Worm (Caenorhabditis elegans) whole organism, L4 larva: ENCODE measurements around the gene Y53F4B.26.

Experiments used
- ama-1 ChIP-seq: fragments of 150-350 bp; optimal IDR thresholded peaks from 2 replicates; lab custom pipeline; 2014; ENCODE audit warnings: inconsistent platforms, mixed read lengths
- ceh-82 ChIP-seq: sonication (generic microtip); optimal IDR thresholded peaks from 2 replicates; lab custom pipeline; 2017; ENCODE audit warnings: missing biosample characterization, missing genetic modification characterization
- ctbp-1 ChIP-seq: fragments of 200-800 bp; sonication (Bioruptor generic); IDR thresholded peaks from 2 replicates; pipeline ENCODE4 v1.3.6; 2022; ENCODE audit warnings: missing genetic modification reagents, missing genetic modification characterization, missing compliant biosample characterization
- daf-19 ChIP-seq: fragments of 200-800 bp; sonication (Bioruptor generic); conservative IDR thresholded peaks from 2 replicates; pipeline ENCODE4 v1.3.6; 2022; ENCODE audit warnings: missing genetic modification characterization, missing compliant biosample characterization
- fkh-10 ChIP-seq: fragments of 150-350 bp; optimal IDR thresholded peaks from 2 replicates; lab custom pipeline; 2014; ENCODE audit warnings: missing biosample characterization, missing genetic modification reagents, missing genetic modification characterization
- lin-39 ChIP-seq: fragments of 150-350 bp; optimal IDR thresholded peaks from 2 replicates; lab custom pipeline; 2014; ENCODE audit warnings: missing biosample characterization, missing genetic modification reagents, missing genetic modification characterization
- madf-9 ChIP-seq: fragments of 200-800 bp; sonication (Bioruptor generic); conservative IDR thresholded peaks from 2 replicates; pipeline ENCODE4 v1.3.6; 2022; ENCODE audit warnings: missing genetic modification reagents, missing genetic modification characterization, missing compliant biosample characterization
- mdl-1 ChIP-seq, 2 experiments: fragments of 150-350 bp in 1 of 2; sonication (generic microtip) in 1 of 2; optimal IDR thresholded peaks; 2 replicates each; lab custom pipeline; 2014 to 2017; ENCODE audit warnings: missing biosample characterization in 2 of 2, missing genetic modification characterization in 2 of 2
- nhr-11 ChIP-seq: fragments of 150-350 bp; optimal IDR thresholded peaks from 2 replicates; lab custom pipeline; 2014; ENCODE audit warnings: missing biosample characterization, missing genetic modification characterization
- rbr-2 ChIP-seq: sonication (generic microtip); optimal IDR thresholded peaks from 2 replicates; lab custom pipeline; 2016; ENCODE audit warnings: missing genotype, missing genetic modification characterization, missing compliant biosample characterization
- snpc-4 ChIP-seq: fragments of 150-350 bp; optimal IDR thresholded peaks from 2 replicates; lab custom pipeline; 2014; ENCODE audit warnings: missing biosample characterization, missing genetic modification characterization
- unc-62 ChIP-seq, 3 experiments: fragments of 150-350 bp in 1 of 3; sonication (generic microtip); optimal IDR thresholded peaks in 2 of 3; peaks in 1 of 3; 1 replicate in 1 of 3; 2 replicates in 2 of 3; lab custom pipeline; 2014 to 2017; ENCODE audit warnings: missing biosample characterization in 3 of 3, missing genetic modification characterization in 3 of 3, missing genetic modification reagents in 3 of 3, missing genotype in 1 of 3
- zag-1 ChIP-seq: fragments of 150-350 bp; optimal IDR thresholded peaks from 2 replicates; lab custom pipeline; 2014; ENCODE audit warnings: missing biosample characterization, missing genetic modification characterization

ce11 chrII:15143729-15144128 is 2.9 kb upstream of the Y53F4B.26 start:
- TF ChIP-seq lin-39 (tag; lab: Kevin White, UChicago) (no peak), rbr-2 (tag; lab: Kevin White, UChicago) (no peak), ama-1 (lab: Kevin White, UChicago) (no peak), ceh-82 (no peak), ctbp-1 (GFP tag; lab: Robert Waterston, UW) (no peak), zag-1 (tag; lab: Kevin White, UChicago) (no peak), daf-19 (GFP tag; lab: Robert Waterston, UW) (no peak), mdl-1 (tag; optimal IDR thresholded peaks at IDR 0.05; lab: Kevin White, UChicago) (no peak), snpc-4 (tag; lab: Kevin White, UChicago) (no peak), unc-62 (GFP tag; optimal IDR thresholded peaks at IDR 0.05 in 1 of 2; lab: Kevin White, UChicago) (no peak), unc-62 (tag; optimal IDR thresholded peaks at IDR 0.05; lab: Kevin White, UChicago) (no peak), nhr-11 (tag; lab: Kevin White, UChicago) (no peak), madf-9 (GFP tag; lab: Robert Waterston, UW) (no peak), fkh-10 (GFP tag; lab: Kevin White, UChicago) (no peak)
